Worm (Caenorhabditis elegans) whole organism, early embryonic: ENCODE results near the gene hrg-4.

Experiments used
- B0310.2 ChIP-seq: sonication (generic microtip); optimal IDR thresholded peaks from 2 replicates; lab custom pipeline; 2016; ENCODE audit warnings: mild to moderate bottlenecking, missing genetic modification characterization, missing compliant biosample characterization
- F13C5.2 ChIP-seq: sonication (generic microtip); optimal IDR thresholded peaks from 2 replicates; lab custom pipeline; 2017; ENCODE audit warnings: mild to moderate bottlenecking, missing genetic modification characterization, inconsistent platforms, missing compliant biosample characterization
- aly-1 ChIP-seq: sonication (generic microtip); optimal IDR thresholded peaks from 2 replicates; lab custom pipeline; 2016; ENCODE audit warnings: missing genetic modification characterization, missing compliant biosample characterization
- ama-1 ChIP-seq: fragments of 150-350 bp; optimal IDR thresholded peaks from 2 replicates; lab custom pipeline; 2014
- ceh-13 ChIP-seq: fragments of 200-800 bp; sonication (Bioruptor generic); optimal IDR thresholded peaks from 2 replicates; lab custom pipeline; 2018; ENCODE audit warnings: mild to moderate bottlenecking, missing genetic modification characterization, missing compliant biosample characterization
- ceh-36 ChIP-seq: sonication (generic microtip); optimal IDR thresholded peaks from 2 replicates; lab custom pipeline; 2016; ENCODE audit warnings: missing genetic modification characterization, inconsistent platforms, missing compliant biosample characterization
- ets-7 ChIP-seq: sonication (generic microtip); optimal IDR thresholded peaks from 2 replicates; lab custom pipeline; 2016; ENCODE audit warnings: missing genotype, missing genetic modification characterization, missing compliant biosample characterization
- flt-1 ChIP-seq: fragments of 200-800 bp; sonication (Bioruptor generic); IDR thresholded peaks from 2 replicates; pipeline ENCODE4 v1.3.6; 2022; ENCODE audit warnings: missing genetic modification characterization, missing compliant biosample characterization
- hmbx-1 ChIP-seq: sonication (generic microtip); optimal IDR thresholded peaks from 2 replicates; lab custom pipeline; 2016; ENCODE audit warnings: mild to moderate bottlenecking, missing genetic modification characterization, missing compliant biosample characterization
- hmg-4 ChIP-seq: fragments of 200-800 bp; sonication (Bioruptor generic); optimal IDR thresholded peaks from 2 replicates; lab custom pipeline; 2018; ENCODE audit warnings: mild to moderate bottlenecking, missing genetic modification characterization, missing compliant biosample characterization
- hnd-1 ChIP-seq: sonication (generic microtip); optimal IDR thresholded peaks from 2 replicates; lab custom pipeline; 2016; ENCODE audit warnings: missing genetic modification characterization, missing compliant biosample characterization
- pes-1 ChIP-seq: fragments of 200-800 bp; sonication (Bioruptor generic); IDR thresholded peaks from 2 replicates; pipeline ENCODE4 v1.3.6; 2022; ENCODE audit warnings: missing genetic modification reagents, missing genetic modification characterization, missing compliant biosample characterization
- scrt-1 ChIP-seq: fragments of 200-800 bp; sonication (Bioruptor generic); IDR thresholded peaks from 2 replicates; pipeline ENCODE4 v1.3.6; 2022; ENCODE audit warnings: missing genetic modification characterization, missing compliant biosample characterization
- sea-1 ChIP-seq: fragments of 200-800 bp; sonication (Bioruptor generic); conservative IDR thresholded peaks from 2 replicates; pipeline ENCODE4 v1.3.6; 2022; ENCODE audit warnings: missing genetic modification characterization, missing compliant biosample characterization
- tbx-11 ChIP-seq: fragments of 200-800 bp; sonication (Bioruptor generic); IDR thresholded peaks from 2 replicates; pipeline ENCODE4 v1.3.6; 2022; ENCODE audit warnings: missing genetic modification characterization, missing compliant biosample characterization
- tbx-37 ChIP-seq: fragments of 200-800 bp; sonication (Bioruptor generic); conservative IDR thresholded peaks from 2 replicates; pipeline ENCODE4 v1.3.6; 2022; ENCODE audit warnings: missing genetic modification reagents, missing genetic modification characterization, missing compliant biosample characterization
- tra-4 ChIP-seq: sonication (generic microtip); optimal IDR thresholded peaks from 2 replicates; lab custom pipeline; 2017; ENCODE audit warnings: missing genetic modification characterization, missing compliant biosample characterization

The hrg-4 gene

DNA sequence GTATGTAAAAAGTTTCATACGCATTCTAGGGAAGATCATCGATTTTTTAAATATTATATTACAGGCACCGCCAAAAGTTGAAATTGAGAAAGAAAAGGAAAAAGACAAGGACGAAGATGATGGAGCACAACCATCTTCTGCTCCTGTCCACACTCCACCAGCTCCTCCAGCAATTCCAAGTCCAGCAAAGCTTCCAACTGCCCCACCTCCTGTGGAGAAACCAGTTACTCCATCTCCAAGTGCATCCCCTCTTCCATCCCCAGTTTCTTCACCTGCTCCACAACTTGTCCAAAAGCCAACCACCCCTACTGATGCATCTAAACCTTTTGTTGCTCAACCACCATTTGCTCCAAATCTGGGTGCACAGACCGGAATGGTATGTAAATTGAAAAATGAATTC lies 21.2 kb upstream of the hrg-4 start:
- TF ChIP-seq aly-1 (tag; lab: Kevin White, UChicago) (no peak), flt-1 (GFP tag; lab: Robert Waterston, UW) (no peak), pes-1 (no peak), hnd-1 (tag; lab: Kevin White, UChicago) (no peak), hmbx-1 (tag; lab: Kevin White, UChicago) (no peak), B0310.2 (tag; lab: Kevin White, UChicago) (no peak), ceh-36 (tag; lab: Kevin White, UChicago) (no peak), ama-1 (lab: Kevin White, UChicago) (no peak), tbx-11 (no peak), tbx-37 (GFP tag; lab: Robert Waterston, UW) (no peak), sea-1 (GFP tag; lab: Robert Waterston, UW) (no peak), ceh-13 (no peak), ets-7 (tag; lab: Kevin White, UChicago) (no peak)

DNA sequence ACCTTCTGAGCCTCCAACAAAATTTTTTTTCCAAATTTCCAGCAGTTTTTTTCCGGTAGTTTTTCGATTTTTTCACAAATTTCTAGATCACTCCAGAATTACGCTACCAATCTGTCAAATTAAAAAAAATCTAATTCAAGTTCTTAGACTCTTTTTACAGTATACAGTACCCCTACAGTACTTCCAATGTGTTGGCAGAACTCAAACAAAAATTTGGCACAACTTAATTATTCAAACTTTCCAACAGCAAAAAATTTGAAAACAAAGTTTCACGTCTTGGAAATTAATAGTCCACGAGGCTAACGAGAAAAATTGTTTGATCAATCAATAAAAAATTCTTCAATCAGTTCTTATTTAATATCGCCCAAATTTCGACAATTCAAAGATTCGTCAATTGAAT lies 19.0 kb upstream of the hrg-4 start, which contains the start of gene F36H1.3:
Gene F36H1.3 (plus strand): TSS at position 323 of the 400 bp plus-strand sequence.
- TF ChIP-seq tbx-37 (GFP tag; lab: Robert Waterston, UW) (no peak), hnd-1 (tag; lab: Kevin White, UChicago) (no peak), ets-7 (tag; lab: Kevin White, UChicago) (no peak), flt-1 (GFP tag; lab: Robert Waterston, UW) (no peak), ceh-36 (tag; lab: Kevin White, UChicago) (no peak), hmbx-1 (tag; lab: Kevin White, UChicago) (no peak), B0310.2 (tag; lab: Kevin White, UChicago) (no peak), tbx-11 (no peak), ama-1 (lab: Kevin White, UChicago) (no peak), pes-1 (no peak), tra-4 (tag; lab: Kevin White, UChicago) (no peak), hmg-4 (GFP tag; lab: Kevin White, UChicago) (no peak), F13C5.2 (tag; lab: Kevin White, UChicago) (no peak), ceh-13 (no peak), scrt-1 (GFP tag; lab: Robert Waterston, UW) (no peak), aly-1 (tag; lab: Kevin White, UChicago) (no peak), sea-1 (GFP tag; lab: Robert Waterston, UW) (no peak)

DNA sequence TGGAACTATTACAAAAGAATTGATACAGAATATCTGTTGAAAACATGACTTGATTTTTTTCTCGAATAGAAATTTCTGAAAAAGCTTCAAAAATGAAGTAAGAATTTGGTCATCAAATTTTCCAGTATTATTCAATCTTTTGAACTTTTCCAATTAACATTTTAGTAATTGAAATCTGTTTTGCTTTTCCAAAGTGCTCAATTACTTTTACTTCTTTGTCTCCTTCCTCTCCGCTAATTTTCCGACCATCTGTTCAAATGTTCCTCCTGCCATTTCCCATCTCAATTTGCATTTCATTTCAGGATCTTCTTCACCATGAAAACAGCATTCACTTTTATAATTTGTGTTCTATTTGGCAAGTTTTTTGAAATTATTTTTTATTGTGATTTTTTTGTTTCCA lies 18.1 kb upstream of the hrg-4 start, which contains the start of gene F36H1.11:
Gene F36H1.11 (plus strand): TSS at position 301 of the 400 bp plus-strand sequence.
- TF ChIP-seq ceh-36 (tag; lab: Kevin White, UChicago) (no peak), flt-1 (GFP tag; lab: Robert Waterston, UW) (no peak), tra-4 (tag; lab: Kevin White, UChicago) (no peak), B0310.2 (tag; lab: Kevin White, UChicago) (no peak), ama-1 (lab: Kevin White, UChicago) (no peak), hnd-1 (tag; lab: Kevin White, UChicago) (no peak), hmbx-1 (tag; lab: Kevin White, UChicago) (no peak), hmg-4 (GFP tag; lab: Kevin White, UChicago) (no peak), tbx-11 (no peak), sea-1 (GFP tag; lab: Robert Waterston, UW) (no peak), ceh-13 (no peak), tbx-37 (GFP tag; lab: Robert Waterston, UW) (no peak), pes-1 (no peak), aly-1 (tag; lab: Kevin White, UChicago) (no peak), ets-7 (tag; lab: Kevin White, UChicago) (no peak), F13C5.2 (tag; lab: Kevin White, UChicago) (no peak), scrt-1 (GFP tag; lab: Robert Waterston, UW) (no peak)

DNA sequence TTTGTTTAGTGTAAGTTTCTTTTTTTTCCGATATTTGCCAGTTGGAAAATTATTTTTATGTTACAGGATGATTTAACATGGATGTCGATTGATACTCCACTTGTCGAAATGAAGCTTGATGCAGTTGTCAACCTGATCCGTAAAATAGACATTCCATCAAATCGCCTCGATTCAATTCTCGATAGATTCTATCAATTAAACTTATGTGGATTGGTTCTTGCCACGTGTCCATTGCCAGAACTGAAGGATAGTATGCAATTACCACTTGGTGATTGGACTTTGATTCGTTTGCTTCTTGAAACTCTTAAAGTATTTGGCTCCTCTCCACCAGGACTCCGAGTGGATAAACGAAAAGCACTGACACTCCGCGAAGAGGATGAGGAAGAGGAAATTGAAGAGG lies 13.6 kb upstream of the hrg-4 start:
- no peak for TF ChIP-seq F13C5.2 (tag; lab: Kevin White, UChicago)
- no peak for TF ChIP-seq ama-1 (lab: Kevin White, UChicago)
- no peak for TF ChIP-seq flt-1 (GFP tag; lab: Robert Waterston, UW)
- TF ChIP-seq sea-1 (GFP tag; lab: Robert Waterston, UW), result no peak
- no peak for TF ChIP-seq ets-7 (tag; lab: Kevin White, UChicago)
- no peak for TF ChIP-seq tbx-37 (GFP tag; lab: Robert Waterston, UW)
- no peak for TF ChIP-seq pes-1
- TF ChIP-seq tbx-11, result no peak
- TF ChIP-seq hnd-1 (tag; lab: Kevin White, UChicago), result no peak
- TF ChIP-seq ceh-36 (tag; lab: Kevin White, UChicago), result no peak

DNA sequence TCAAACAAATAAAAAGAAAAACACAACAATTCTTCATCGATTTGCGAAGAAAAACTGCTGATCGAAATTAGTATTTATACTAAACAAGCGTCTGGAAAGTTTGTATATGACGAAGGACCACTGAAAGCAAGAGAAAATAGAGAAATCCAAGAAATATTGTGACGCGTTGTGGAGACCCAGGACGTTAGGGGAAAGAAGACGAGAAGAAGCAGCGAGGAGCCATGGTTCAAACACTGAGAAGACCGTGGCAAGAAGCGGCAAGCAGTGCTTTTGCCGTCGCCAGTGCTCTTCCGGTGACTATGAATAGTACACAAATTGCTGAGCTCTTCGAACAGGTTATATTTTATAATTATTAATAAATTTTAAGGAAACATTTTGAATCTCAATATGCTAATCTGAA lies 7.9 kb upstream of the hrg-4 start:
- no peak for TF ChIP-seq ceh-36 (tag; lab: Kevin White, UChicago)
- TF ChIP-seq tbx-11, result no peak

DNA sequence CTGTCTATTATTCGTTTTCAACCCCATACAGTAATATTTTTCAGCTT lies 7.6 kb upstream of the hrg-4 start, which contains the start of gene kdin-1:
Gene kdin-1 (plus strand): TSS at position 38 of the 47 bp plus-strand sequence.
- TF ChIP-seq B0310.2 (tag; lab: Kevin White, UChicago), result no peak
- TF ChIP-seq sea-1 (GFP tag; lab: Robert Waterston, UW), result no peak

DNA sequence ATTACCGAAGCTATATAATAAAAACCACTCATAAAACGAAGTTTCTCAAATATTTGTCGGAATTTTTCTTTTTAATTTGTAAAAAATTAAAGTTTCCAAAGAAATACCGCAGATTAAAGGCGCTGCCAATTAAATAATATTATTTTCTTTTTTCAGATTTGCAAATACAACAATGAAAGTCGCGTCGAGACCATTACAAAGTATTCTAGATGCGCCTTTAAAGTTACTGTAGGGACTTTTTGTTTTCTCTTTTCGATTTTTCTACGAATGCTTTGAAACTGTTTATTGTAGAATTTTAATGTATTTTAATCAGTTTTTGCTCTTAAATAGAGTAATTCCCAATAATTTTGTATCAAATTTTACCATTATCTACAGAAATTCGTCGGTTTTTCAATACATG lies 7.4 kb upstream of the hrg-4 start:
- no peak for TF ChIP-seq sea-1 (GFP tag; lab: Robert Waterston, UW)
- no peak for TF ChIP-seq tbx-37 (GFP tag; lab: Robert Waterston, UW)
- no peak for TF ChIP-seq hnd-1 (tag; lab: Kevin White, UChicago)
- TF ChIP-seq aly-1 (tag; lab: Kevin White, UChicago), result no peak
- no peak for TF ChIP-seq B0310.2 (tag; lab: Kevin White, UChicago)
- TF ChIP-seq ceh-36 (tag; lab: Kevin White, UChicago), result no peak
- no peak for TF ChIP-seq ceh-13
- no peak for TF ChIP-seq F13C5.2 (tag; lab: Kevin White, UChicago)
- no peak for TF ChIP-seq flt-1 (GFP tag; lab: Robert Waterston, UW)
- no peak for TF ChIP-seq hmbx-1 (tag; lab: Kevin White, UChicago)
- no peak for TF ChIP-seq scrt-1 (GFP tag; lab: Robert Waterston, UW)
- TF ChIP-seq tra-4 (tag; lab: Kevin White, UChicago), result no peak
- no peak for TF ChIP-seq pes-1
- no peak for TF ChIP-seq ets-7 (tag; lab: Kevin White, UChicago)
- no peak for TF ChIP-seq hmg-4 (GFP tag; lab: Kevin White, UChicago)
- TF ChIP-seq ama-1 (lab: Kevin White, UChicago), result no peak
- no peak for TF ChIP-seq tbx-11
